Worm (Caenorhabditis elegans): Measurements from ENCODE around the gene C47A10.12.

The C47A10.12 gene

ce11 chrV:17746959-17747358 lies 30.8 kb upstream of the C47A10.12 start, which contains the start of gene twk-36:
Gene twk-36 (minus strand): TSS chrV:17747059.
- TF ChIP-seq sea-2 (GFP tag; optimal IDR thresholded peaks at IDR 0.05) (no peak), fos-1 (tag; optimal IDR thresholded peaks at IDR 0.05) (no peak), tbx-2 (tag; optimal IDR thresholded peaks at IDR 0.05) (no peak), lin-15B (tag; optimal IDR thresholded peaks at IDR 0.05) (no peak), ceh-9 (tag; optimal IDR thresholded peaks at IDR 0.05) (no peak), ceh-28 (tag; optimal IDR thresholded peaks at IDR 0.05) (no peak), zag-1 (tag; optimal IDR thresholded peaks at IDR 0.05) (no peak), nhr-43 (tag; optimal IDR thresholded peaks at IDR 0.05; ENCODE audit: poor library complexity, severe bottlenecking) (no peak), skn-1 (tag; optimal IDR thresholded peaks at IDR 0.05) (no peak), nhr-11 (tag; optimal IDR thresholded peaks at IDR 0.05) (no peak), snpc-4 (tag; optimal IDR thresholded peaks at IDR 0.05) (no peak)

ce11 chrV:17749181-17749580 lies 28.5 kb upstream of the C47A10.12 start, which contains the start of gene R12G8.1:
Gene R12G8.1 (minus strand): TSS chrV:17749243.
- TF ChIP-seq fkh-2 (tag; optimal IDR thresholded peaks at IDR 0.05) (no peak), fkh-10 (GFP tag; optimal IDR thresholded peaks at IDR 0.05) (peak; percentile 79)

ce11 chrV:17752340-17752739 lies 25.4 kb upstream of the C47A10.12 start:
- TF ChIP-seq pha-4 (tag; optimal IDR thresholded peaks at IDR 0.05): peak; percentile 46
- no peak for TF ChIP-seq mdl-1 (tag; optimal IDR thresholded peaks at IDR 0.05)
- no peak for TF ChIP-seq eor-1 (tag; optimal IDR thresholded peaks at IDR 0.05)
- peak; percentile 67 for TF ChIP-seq pqm-1 (tag; optimal IDR thresholded peaks at IDR 0.05)
- peak; percentile 90 for TF ChIP-seq elt-2 (tag; optimal IDR thresholded peaks at IDR 0.05)

ce11 chrV:17754999-17755398 lies 22.7 kb upstream of the C47A10.12 start:
- TF ChIP-seq pqm-1 (tag; optimal IDR thresholded peaks at IDR 0.05) (peak; percentile 78), pha-4 (tag; optimal IDR thresholded peaks at IDR 0.05) (peak; percentile 31), elt-2 (tag; optimal IDR thresholded peaks at IDR 0.05) (peak; percentile 82), fkh-10 (GFP tag; optimal IDR thresholded peaks at IDR 0.05) (no peak), fkh-2 (tag; optimal IDR thresholded peaks at IDR 0.05) (no peak)

ce11 chrV:17755592-17755991 lies 22.1 kb upstream of the C47A10.12 start, which contains the start of gene pgp-9:
Gene pgp-9 (plus strand): TSS chrV:17755892.
- no peak for TF ChIP-seq lin-15B (tag; optimal IDR thresholded peaks at IDR 0.05)
- no peak for TF ChIP-seq egl-27 (tag; optimal IDR thresholded peaks at IDR 0.05)
- TF ChIP-seq nhr-11 (tag; optimal IDR thresholded peaks at IDR 0.05): no peak
- TF ChIP-seq ceh-82 (tag; optimal IDR thresholded peaks at IDR 0.05): no peak
- TF ChIP-seq nhr-76 (tag; optimal IDR thresholded peaks at IDR 0.05): no peak
- TF ChIP-seq jun-1 (tag; optimal IDR thresholded peaks at IDR 0.05): no peak
- TF ChIP-seq lin-39 (tag; optimal IDR thresholded peaks at IDR 0.05): no peak
- no peak for TF ChIP-seq nhr-67 (tag; optimal IDR thresholded peaks at IDR 0.05)
- no peak for TF ChIP-seq nhr-25 (tag; optimal IDR thresholded peaks at IDR 0.05)
- no peak for TF ChIP-seq daf-12 (tag; optimal IDR thresholded peaks at IDR 0.05)
- TF ChIP-seq nhr-43 (tag; optimal IDR thresholded peaks at IDR 0.05; ENCODE audit: poor library complexity, severe bottlenecking): no peak
- no peak for TF ChIP-seq ceh-9 (tag; optimal IDR thresholded peaks at IDR 0.05)
- TF ChIP-seq nhr-23 (tag; optimal IDR thresholded peaks at IDR 0.05): no peak
- no peak for TF ChIP-seq snpc-4 (tag; optimal IDR thresholded peaks at IDR 0.05)
- TF ChIP-seq hmg-11 (tag; optimal IDR thresholded peaks at IDR 0.05): no peak
- TF ChIP-seq R02D3.7 (tag; optimal IDR thresholded peaks at IDR 0.05): no peak
- no peak for TF ChIP-seq skn-1 (tag; optimal IDR thresholded peaks at IDR 0.05)
- TF ChIP-seq sea-2 (GFP tag; optimal IDR thresholded peaks at IDR 0.05): no peak
- TF ChIP-seq unc-39 (tag; optimal IDR thresholded peaks at IDR 0.05): no peak

ce11 chrV:17765077-17765476 lies 12.6 kb upstream of the C47A10.12 start, which contains the start of the genes C47A10.16 and srh-283:
Gene C47A10.16 (minus strand): TSS chrV:17765177.
Gene srh-283 (plus strand): TSS chrV:17765348.
- TF ChIP-seq nhr-237 (tag; optimal IDR thresholded peaks at IDR 0.05) (no peak), ceh-16 (tag; optimal IDR thresholded peaks at IDR 0.05) (no peak), nhr-43 (tag; optimal IDR thresholded peaks at IDR 0.05; ENCODE audit: poor library complexity, severe bottlenecking) (no peak), pqm-1 (tag; optimal IDR thresholded peaks at IDR 0.05) (no peak), ceh-9 (tag; optimal IDR thresholded peaks at IDR 0.05) (no peak), elt-3 (tag; optimal IDR thresholded peaks at IDR 0.05) (no peak), fos-1 (tag; optimal IDR thresholded peaks at IDR 0.05) (no peak), elt-2 (tag; optimal IDR thresholded peaks at IDR 0.05) (no peak), nhr-76 (tag; optimal IDR thresholded peaks at IDR 0.05) (no peak), unc-62 (GFP tag; optimal IDR thresholded peaks at IDR 0.05) (no peak)
